Worm (Caenorhabditis elegans): Measurements from ENCODE around the gene F46F5.13.

ce11 chrII:770253-770652 is 32.9 kb upstream of the F46F5.13 start, which contains the start of gene C08G5.6:
- no peak for TF ChIP-seq fos-1 (tag; optimal IDR thresholded peaks at IDR 0.05)
- no peak for TF ChIP-seq R02D3.7 (tag; optimal IDR thresholded peaks at IDR 0.05)
- TF ChIP-seq elt-1 (tag; optimal IDR thresholded peaks at IDR 0.05), result no peak
- no peak for TF ChIP-seq snpc-4 (tag; optimal IDR thresholded peaks at IDR 0.05)
- TF ChIP-seq nhr-77 (tag; optimal IDR thresholded peaks at IDR 0.05), result no peak
- no peak for TF ChIP-seq ceh-82 (tag; optimal IDR thresholded peaks at IDR 0.05)
- no peak for TF ChIP-seq mdl-1 (tag; optimal IDR thresholded peaks at IDR 0.05)
- no peak for TF ChIP-seq ama-1 (optimal IDR thresholded peaks at IDR 0.05)
- TF ChIP-seq nhr-6 (tag; optimal IDR thresholded peaks at IDR 0.05), result no peak

Data from whole organism, L2 larva.